Worm (Caenorhabditis elegans) whole organism, L4 larva: ENCODE data around the gene set-6.

Source experiments
- D1046.2 ChIP-seq: fragments of 200-800 bp; sonication (Bioruptor generic); IDR thresholded peaks from 2 replicates; pipeline ENCODE4 v1.3.6; 2022; ENCODE audit warnings: missing genetic modification characterization, missing compliant biosample characterization
- F10B5.3 ChIP-seq: sonication (generic microtip); optimal IDR thresholded peaks from 2 replicates; lab custom pipeline; 2016; ENCODE audit warnings: mild to moderate bottlenecking, missing genetic modification characterization, missing compliant biosample characterization
- F26F4.8 ChIP-seq: fragments of 200-800 bp; sonication (Bioruptor generic); conservative IDR thresholded peaks from 2 replicates; pipeline ENCODE4 v1.3.6; 2022; ENCODE audit warnings: missing genetic modification characterization, missing compliant biosample characterization
- F49E8.2 ChIP-seq: sonication (generic microtip); optimal IDR thresholded peaks from 2 replicates; lab custom pipeline; 2016; ENCODE audit warnings: missing compliant biosample characterization, mild to moderate bottlenecking, missing genetic modification characterization, borderline replicate concordance
- T26A8.4 ChIP-seq: fragments of 200-800 bp; sonication (Bioruptor generic); IDR thresholded peaks from 2 replicates; pipeline ENCODE4 v1.3.6; 2022; ENCODE audit warnings: missing genetic modification characterization, missing compliant biosample characterization
- Y48G9A.11 ChIP-seq: fragments of 200-800 bp; sonication (Bioruptor generic); IDR thresholded peaks from 2 replicates; pipeline ENCODE4 v1.3.6; 2022; ENCODE audit warnings: missing genetic modification reagents, missing genetic modification characterization, missing compliant biosample characterization
- Y5F2A.4 ChIP-seq: fragments of 200-800 bp; sonication (Bioruptor generic); optimal IDR thresholded peaks from 2 replicates; lab custom pipeline; 2018; ENCODE audit warnings: mild to moderate bottlenecking, missing genetic modification characterization, missing compliant biosample characterization
- ZK337.2 ChIP-seq: fragments of 200-800 bp; sonication (Bioruptor generic); IDR thresholded peaks from 2 replicates; pipeline ENCODE4 v1.3.6; 2022; ENCODE audit warnings: missing genetic modification reagents, missing genetic modification characterization, missing compliant biosample characterization
- aly-2 ChIP-seq: sonication (generic microtip); optimal IDR thresholded peaks from 2 replicates; lab custom pipeline; 2018; ENCODE audit warnings: missing biosample characterization, missing genetic modification characterization
- arid-1 ChIP-seq: fragments of 200-800 bp; sonication (Bioruptor generic); conservative IDR thresholded peaks from 2 replicates; pipeline ENCODE4 v1.3.6; 2022; ENCODE audit warnings: missing genetic modification reagents, missing genetic modification characterization, missing compliant biosample characterization
- ceh-20 ChIP-seq: fragments of 200-800 bp; sonication (Bioruptor generic); IDR thresholded peaks from 2 replicates; pipeline ENCODE4 v1.3.6; 2022; ENCODE audit warnings: missing genetic modification reagents, missing genetic modification characterization, missing compliant biosample characterization
- ceh-44 ChIP-seq: fragments of 200-800 bp; sonication (Bioruptor generic); IDR thresholded peaks from 2 replicates; pipeline ENCODE4 v1.3.6; 2022; ENCODE audit warnings: missing genetic modification reagents, missing genetic modification characterization, missing compliant biosample characterization
- ceh-62 ChIP-seq: sonication (generic microtip); optimal IDR thresholded peaks from 2 replicates; lab custom pipeline; 2017; ENCODE audit warnings: missing biosample characterization, missing genetic modification characterization
- ceh-82 ChIP-seq: sonication (generic microtip); optimal IDR thresholded peaks from 2 replicates; lab custom pipeline; 2017; ENCODE audit warnings: missing biosample characterization, missing genetic modification characterization
- daf-12 ChIP-seq: fragments of 150-350 bp; optimal IDR thresholded peaks from 2 replicates; lab custom pipeline; 2014; ENCODE audit warnings: missing biosample characterization, missing genetic modification reagents, missing genetic modification characterization
- daf-19 ChIP-seq: fragments of 200-800 bp; sonication (Bioruptor generic); conservative IDR thresholded peaks from 2 replicates; pipeline ENCODE4 v1.3.6; 2022; ENCODE audit warnings: missing genetic modification characterization, missing compliant biosample characterization
- daf-8 ChIP-seq: fragments of 200-800 bp; sonication (Bioruptor generic); IDR thresholded peaks from 2 replicates; pipeline ENCODE4 v1.3.6; 2022; ENCODE audit warnings: missing genetic modification characterization, missing compliant biosample characterization
- dmd-6 ChIP-seq: fragments of 200-800 bp; sonication (Bioruptor generic); IDR thresholded peaks from 2 replicates; pipeline ENCODE4 v1.3.6; 2022; ENCODE audit warnings: missing genetic modification reagents, missing genetic modification characterization, missing compliant biosample characterization
- dmd-8 ChIP-seq: fragments of 200-800 bp; sonication (Bioruptor generic); IDR thresholded peaks from 2 replicates; pipeline ENCODE4 v1.3.6; 2022; ENCODE audit warnings: missing genetic modification characterization, missing compliant biosample characterization
- dmd-9 ChIP-seq: fragments of 200-800 bp; sonication (Bioruptor generic); IDR thresholded peaks from 2 replicates; pipeline ENCODE4 v1.3.6; 2022; ENCODE audit warnings: missing genetic modification reagents, missing genetic modification characterization, missing compliant biosample characterization
- dve-1 ChIP-seq: sonication (generic microtip); optimal IDR thresholded peaks from 2 replicates; lab custom pipeline; 2017; ENCODE audit warnings: antibody characterized with exemption, mild to moderate bottlenecking, missing genetic modification characterization, missing compliant biosample characterization; ENCODE audit not compliant: insufficient read depth
- egl-27 ChIP-seq: sonication (generic microtip); optimal IDR thresholded peaks from 3 replicates; lab custom pipeline; 2017; ENCODE audit warnings: missing biosample characterization, missing genetic modification reagents, missing genetic modification characterization
- fkh-10 ChIP-seq: fragments of 150-350 bp; optimal IDR thresholded peaks from 2 replicates; lab custom pipeline; 2014; ENCODE audit warnings: missing biosample characterization, missing genetic modification reagents, missing genetic modification characterization
- jun-1 ChIP-seq: fragments of 150-350 bp; optimal IDR thresholded peaks from 2 replicates; lab custom pipeline; 2014; ENCODE audit warnings: missing biosample characterization, missing genetic modification reagents, missing genetic modification characterization
- lim-7 ChIP-seq: fragments of 200-800 bp; sonication (Bioruptor generic); IDR thresholded peaks from 2 replicates; pipeline ENCODE4 v1.3.6; 2022; ENCODE audit warnings: missing genetic modification characterization, missing compliant biosample characterization
- lin-13 ChIP-seq: fragments of 150-350 bp; optimal IDR thresholded peaks from 2 replicates; lab custom pipeline; 2014; ENCODE audit warnings: missing biosample characterization, missing genetic modification reagents, missing genetic modification characterization
- lin-38 ChIP-seq: fragments of 200-800 bp; sonication (Bioruptor generic); IDR thresholded peaks from 2 replicates; pipeline ENCODE4 v1.3.6; 2022; ENCODE audit warnings: missing genetic modification reagents, missing genetic modification characterization, missing compliant biosample characterization
- lir-3 ChIP-seq: sonication (generic microtip); optimal IDR thresholded peaks from 2 replicates; lab custom pipeline; 2016; ENCODE audit warnings: mild to moderate bottlenecking, missing genetic modification characterization, missing compliant biosample characterization
- madf-5 ChIP-seq, 2 experiments: fragments of 200-800 bp; sonication (Bioruptor generic); IDR thresholded peaks; 2 replicates each; pipeline ENCODE4 v1.3.6; 2022; ENCODE audit warnings: missing compliant biosample characterization in 2 of 2, missing genetic modification characterization in 2 of 2
- mdt-29 ChIP-seq: fragments of 200-800 bp; sonication (Bioruptor generic); IDR thresholded peaks from 2 replicates; pipeline ENCODE4 v1.3.6; 2022; ENCODE audit warnings: missing genetic modification reagents, missing genetic modification characterization, missing compliant biosample characterization
- mxl-3 ChIP-seq: fragments of 200-800 bp; sonication (Bioruptor generic); optimal IDR thresholded peaks from 2 replicates; lab custom pipeline; 2018; ENCODE audit warnings: mild to moderate bottlenecking, missing genetic modification characterization, missing compliant biosample characterization
- nhr-10 ChIP-seq: fragments of 150-350 bp; optimal IDR thresholded peaks from 2 replicates; lab custom pipeline; 2014; ENCODE audit warnings: missing biosample characterization, missing genetic modification characterization
- nhr-25 ChIP-seq: sonication (generic microtip); optimal IDR thresholded peaks from 2 replicates; lab custom pipeline; 2017; ENCODE audit warnings: missing genetic modification characterization, mild to moderate bottlenecking, missing compliant biosample characterization, antibody characterized with exemption, moderate library complexity, borderline replicate concordance; ENCODE audit not compliant: insufficient read depth
- nhr-42 ChIP-seq: fragments of 200-800 bp; sonication (Bioruptor generic); IDR thresholded peaks from 2 replicates; pipeline ENCODE4 v1.3.6; 2022; ENCODE audit warnings: missing genetic modification characterization, missing compliant biosample characterization
- nhr-48 ChIP-seq: sonication (generic microtip); optimal IDR thresholded peaks from 2 replicates; lab custom pipeline; 2016; ENCODE audit warnings: mild to moderate bottlenecking, missing genetic modification characterization, missing compliant biosample characterization
- pha-4 ChIP-seq, 2 experiments: fragments of 150-350 bp in 1 of 2; fragments of 200-800 bp in 1 of 2; sonication (Bioruptor generic) in 1 of 2; IDR thresholded peaks in 1 of 2; optimal IDR thresholded peaks in 1 of 2; 2 replicates each; pipeline versions ENCODE4 v1.3.6 to Lab custom; 2014 to 2022; ENCODE audit warnings: missing genetic modification characterization in 2 of 2, missing genetic modification reagents in 2 of 2, missing biosample characterization in 1 of 2, missing compliant biosample characterization in 1 of 2
- pqm-1 ChIP-seq: sonication (generic microtip); optimal IDR thresholded peaks from 2 replicates; lab custom pipeline; 2017; ENCODE audit warnings: missing biosample characterization, missing genetic modification characterization
- set-16 ChIP-seq: fragments of 200-800 bp; sonication (Bioruptor generic); IDR thresholded peaks from 2 replicates; pipeline ENCODE4 v1.3.6; 2022; ENCODE audit warnings: missing genetic modification reagents, missing genetic modification characterization, missing compliant biosample characterization
- snpc-1.2 ChIP-seq: fragments of 200-800 bp; sonication (Bioruptor generic); IDR thresholded peaks from 2 replicates; pipeline ENCODE4 v1.3.6; 2022; ENCODE audit warnings: missing genetic modification reagents, missing genetic modification characterization, missing compliant biosample characterization
- spr-1 ChIP-seq: sonication (generic microtip); optimal IDR thresholded peaks from 2 replicates; lab custom pipeline; 2016; ENCODE audit warnings: mild to moderate bottlenecking, missing genetic modification characterization, missing compliant biosample characterization
- spr-3 ChIP-seq: fragments of 200-800 bp; sonication (Bioruptor generic); optimal IDR thresholded peaks from 2 replicates; lab custom pipeline; 2018; ENCODE audit warnings: mild to moderate bottlenecking, missing genetic modification characterization, missing compliant biosample characterization
- tag-97 ChIP-seq: fragments of 200-800 bp; sonication (Bioruptor generic); IDR thresholded peaks from 2 replicates; pipeline ENCODE4 v1.3.6; 2022; ENCODE audit warnings: missing genetic modification characterization, missing compliant biosample characterization
- unc-130 ChIP-seq: sonication (generic microtip); optimal IDR thresholded peaks from 2 replicates; lab custom pipeline; 2016; ENCODE audit warnings: missing genetic modification reagents, missing genetic modification characterization, missing compliant biosample characterization
- unc-39 ChIP-seq: sonication (generic microtip); optimal IDR thresholded peaks from 2 replicates; lab custom pipeline; 2017; ENCODE audit warnings: missing biosample characterization, missing genetic modification characterization
- zag-1 ChIP-seq: fragments of 150-350 bp; optimal IDR thresholded peaks from 2 replicates; lab custom pipeline; 2014; ENCODE audit warnings: missing biosample characterization, missing genetic modification characterization
- zfp-2 ChIP-seq: sonication (generic microtip); optimal IDR thresholded peaks from 2 replicates; lab custom pipeline; 2016; ENCODE audit warnings: mild to moderate bottlenecking, missing genetic modification characterization, missing compliant biosample characterization
- zfp-3 ChIP-seq: fragments of 200-800 bp; sonication (Bioruptor generic); conservative IDR thresholded peaks from 2 replicates; pipeline ENCODE4 v1.3.6; 2022; ENCODE audit warnings: missing genetic modification reagents, missing genetic modification characterization, missing compliant biosample characterization
- zip-11 ChIP-seq: fragments of 200-800 bp; sonication (Bioruptor generic); IDR thresholded peaks from 2 replicates; pipeline ENCODE4 v1.3.6; 2022; ENCODE audit warnings: missing genetic modification characterization, missing compliant biosample characterization
- zip-2 ChIP-seq: fragments of 150-350 bp; optimal IDR thresholded peaks from 2 replicates; lab custom pipeline; 2014; ENCODE audit warnings: missing biosample characterization, missing genetic modification characterization
- ztf-11 ChIP-seq: fragments of 150-350 bp; optimal IDR thresholded peaks from 2 replicates; lab custom pipeline; 2014; ENCODE audit warnings: missing biosample characterization, missing genetic modification characterization
- ztf-7 ChIP-seq: fragments of 150-350 bp; optimal IDR thresholded peaks from 2 replicates; lab custom pipeline; 2014; ENCODE audit warnings: missing biosample characterization, missing genetic modification characterization

set-6 gene

DNA sequence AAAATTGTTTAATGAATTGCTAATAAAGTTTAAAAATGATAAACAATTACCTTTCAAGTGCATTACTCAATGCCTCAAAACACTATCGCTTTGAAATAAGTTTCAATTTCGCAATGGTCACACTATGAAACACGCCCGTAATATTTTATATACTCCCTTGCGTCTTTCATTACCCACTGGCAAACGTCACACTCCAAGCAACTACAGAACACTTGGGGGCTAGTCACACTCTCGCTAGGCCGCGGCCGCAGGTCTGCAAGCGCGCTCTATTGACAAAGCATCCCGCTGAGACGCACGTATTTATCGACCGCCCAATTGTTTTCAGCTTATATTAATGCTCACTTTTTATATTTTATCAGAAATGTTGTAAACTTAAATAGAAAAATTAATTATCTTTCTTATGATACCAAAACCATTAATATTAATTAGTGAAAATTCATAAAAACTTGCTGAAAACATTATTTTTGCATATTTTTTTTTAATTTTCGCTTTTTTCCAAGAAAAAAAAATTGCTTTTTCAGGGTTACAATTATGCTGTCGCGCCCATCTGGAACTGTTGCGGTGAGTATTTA, 43.5 kb upstream of the set-6 start, which contains the start of the genes nmat-1 and ucr-2.1 (continued):
- TF ChIP-seq nhr-48 (tag; lab: Kevin White, UChicago) (peak; percentile 35), spr-1 (tag; lab: Kevin White, UChicago) (peak; percentile 62), set-16 (0 out of 2 replicates have a peak, but pooled peaks have one; percentile 17), zfp-3 (GFP tag; lab: Robert Waterston, UW) (0 out of 2 replicates have a peak, but pooled peaks have one; percentile 35), ceh-20 (GFP tag; lab: Robert Waterston, UW) (no peak), dmd-6 (peak; percentile 76), T26A8.4 (GFP tag; lab: Robert Waterston, UW) (no peak; the same call in 1 of the 2 replicates), ceh-82 (tag; lab: Kevin White, UChicago) (no peak), ztf-7 (tag; lab: Kevin White, UChicago) (peak; percentile 35), zip-11 (GFP tag; lab: Robert Waterston, UW) (no peak), F49E8.2 (tag; lab: Kevin White, UChicago) (no peak), ZK337.2 (GFP tag; lab: Robert Waterston, UW) (no peak), pqm-1 (tag; lab: Kevin White, UChicago) (peak; percentile 56), nhr-42 (GFP tag; lab: Robert Waterston, UW) (no peak), zag-1 (tag; lab: Kevin White, UChicago) (peak; percentile 4), mdt-29 (no peak), dmd-9 (GFP tag; lab: Robert Waterston, UW) (no peak), jun-1 (tag; lab: Kevin White, UChicago) (no peak), dve-1 (tag; lab: Kevin White, UChicago) (peak; percentile 86), Y5F2A.4 (GFP tag; lab: Kevin White, UChicago) (no peak), arid-1 (GFP tag; lab: Robert Waterston, UW) (0 out of 2 replicates have a peak, but pooled peaks have one; percentile 22), ztf-11 (tag; lab: Kevin White, UChicago) (no peak), unc-130 (no peak), zfp-2 (tag; lab: Kevin White, UChicago) (no peak), D1046.2 (GFP tag; lab: Robert Waterston, UW) (no peak), mxl-3 (peak; percentile 89), tag-97 (GFP tag; lab: Robert Waterston, UW) (no peak), egl-27 (tag; lab: Kevin White, UChicago) (no peak), pha-4 (GFP tag; IDR thresholded peaks at IDR 0.05; lab: Robert Waterston, UW) (0 out of 2 replicates have a peak, but pooled peaks have one; percentile 42), pha-4 (tag; optimal IDR thresholded peaks at IDR 0.05; lab: Kevin White, UChicago) (no peak), daf-8 (GFP tag; lab: Robert Waterston, UW) (no peak), fkh-10 (GFP tag; lab: Kevin White, UChicago) (no peak), ceh-44 (GFP tag; lab: Robert Waterston, UW) (no peak), spr-3 (GFP tag; lab: Kevin White, UChicago) (peak; percentile 30), lir-3 (tag; lab: Kevin White, UChicago) (no peak), F10B5.3 (tag; lab: Kevin White, UChicago) (no peak), nhr-25 (tag; lab: Kevin White, UChicago) (no peak), dmd-8 (GFP tag; lab: Robert Waterston, UW) (no peak), unc-39 (tag; lab: Kevin White, UChicago) (no peak), nhr-10 (no peak), lin-13 (GFP tag; lab: Kevin White, UChicago) (peak; percentile 65), lin-38 (GFP tag; lab: Robert Waterston, UW) (peak; percentile 98), snpc-1.2 (no peak), ceh-62 (tag; lab: Kevin White, UChicago) (no peak), lim-7 (GFP tag; lab: Robert Waterston, UW) (no peak), Y48G9A.11 (no peak), madf-5 (GFP tag; IDR thresholded peaks at IDR 0.05; lab: Robert Waterston, UW) (no peak), F26F4.8 (GFP tag; lab: Robert Waterston, UW) (no peak), zip-2 (tag; lab: Kevin White, UChicago) (no peak), aly-2 (tag; lab: Kevin White, UChicago) (no peak), daf-12 (tag; lab: Kevin White, UChicago) (no peak), daf-19 (GFP tag; lab: Robert Waterston, UW) (no peak)
